Fruit fly (Drosophila melanogaster): ENCODE results near the gene Sap-r.

Sap-r gene

dm6 chr3R:30928634-30929033 is 39.8 kb upstream of the Sap-r start:
- no peak for TF ChIP-seq Sox15 (GFP tag; optimal IDR thresholded peaks at IDR 0.05)
- no peak for TF ChIP-seq eg (GFP tag; IDR thresholded peaks at IDR 0.05)
- no peak for TF ChIP-seq CG10669 (GFP tag; optimal IDR thresholded peaks at IDR 0.05)

- TF ChIP-seq CG34406 (GFP tag; optimal IDR thresholded peaks at IDR 0.05) (no peak), esn (GFP tag; optimal IDR thresholded peaks at IDR 0.05) (no peak), Hr39 (GFP tag; optimal IDR thresholded peaks at IDR 0.05) (no peak), fd85E (GFP tag; optimal IDR thresholded peaks at IDR 0.05) (no peak), Ets21C (GFP tag; optimal IDR thresholded peaks at IDR 0.05) (no peak), fd59A (GFP tag; optimal IDR thresholded peaks at IDR 0.05) (no peak), dac (GFP tag; optimal IDR thresholded peaks at IDR 0.05) (no peak), acj6 (GFP tag; optimal IDR thresholded peaks at IDR 0.05) (no peak), dsx (GFP tag; optimal IDR thresholded peaks at IDR 0.05; ENCODE audit: poor library complexity, severe bottlenecking) (no peak), CG11902 (GFP tag; optimal IDR thresholded peaks at IDR 0.05) (no peak), Sox102F (GFP tag; optimal IDR thresholded peaks at IDR 0.05) (no peak), Eip78C (GFP tag) (no peak), CG32006 (GFP tag; optimal IDR thresholded peaks at IDR 0.05) (no peak), ss (GFP tag; optimal IDR thresholded peaks at IDR 0.05) (no peak), Sox15 (GFP tag; optimal IDR thresholded peaks at IDR 0.05) (no peak)
Observed at dm6 chr3R:30926033-30926432, 37.2 kb upstream of the Sap-r start.

DNA sequence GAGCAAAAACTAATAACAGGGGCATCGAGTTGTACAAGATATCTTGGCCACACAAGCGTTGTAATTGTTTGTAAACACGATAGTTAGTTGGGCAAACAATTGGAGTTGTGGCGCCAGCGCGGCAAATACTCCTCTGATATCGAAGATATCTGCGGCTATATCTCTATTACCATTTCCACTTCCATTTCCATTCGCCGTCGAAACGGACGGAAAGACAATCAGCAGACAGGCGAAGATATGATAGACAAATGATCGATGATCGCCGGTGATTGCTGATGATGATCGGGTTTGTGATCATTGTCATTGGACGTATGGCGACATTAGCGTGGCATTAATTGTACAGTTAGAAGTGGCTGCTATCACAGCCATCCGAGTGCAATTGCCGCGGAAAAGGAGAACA is 36.6 kb upstream of the Sap-r start:
- TF ChIP-seq CG9139 (GFP tag; optimal IDR thresholded peaks at IDR 0.05) (no peak), fkh (GFP tag; optimal IDR thresholded peaks at IDR 0.05) (peak; percentile 45)

- no peak for TF ChIP-seq net (GFP tag; optimal IDR thresholded peaks at IDR 0.05)
- TF ChIP-seq CG4318 (GFP tag; optimal IDR thresholded peaks at IDR 0.05) = no peak
- TF ChIP-seq lz (GFP tag; optimal IDR thresholded peaks at IDR 0.05) = no peak
- no peak for TF ChIP-seq fkh (GFP tag; optimal IDR thresholded peaks at IDR 0.05)
- TF ChIP-seq CG3919 (GFP tag; optimal IDR thresholded peaks at IDR 0.05) = no peak
- no peak for TF ChIP-seq vri (GFP tag; optimal IDR thresholded peaks at IDR 0.05)
- no peak for TF ChIP-seq Hr4 (GFP tag; optimal IDR thresholded peaks at IDR 0.05)
- no peak for TF ChIP-seq CG10631 (GFP tag; optimal IDR thresholded peaks at IDR 0.05)
- TF ChIP-seq Lpt (GFP tag; optimal IDR thresholded peaks at IDR 0.05) = no peak
- TF ChIP-seq CG34406 (GFP tag; optimal IDR thresholded peaks at IDR 0.05) = no peak
- no peak for TF ChIP-seq Sox102F (GFP tag; optimal IDR thresholded peaks at IDR 0.05)
Observed at dm6 chr3R:30923581-30923980, 34.7 kb upstream of the Sap-r start.

dm6 chr3R:30922414-30922813 is 33.6 kb upstream of the Sap-r start:
- TF ChIP-seq CG9139 (GFP tag; optimal IDR thresholded peaks at IDR 0.05) (no peak), CG6792 (GFP tag; optimal IDR thresholded peaks at IDR 0.05) (no peak), CG34406 (GFP tag; optimal IDR thresholded peaks at IDR 0.05) (no peak), CG6163 (GFP tag; IDR thresholded peaks at IDR 0.05) (no peak), Eip78C (GFP tag) (no peak), Blimp-1 (GFP tag; optimal IDR thresholded peaks at IDR 0.05) (no peak), CG11762 (GFP tag; optimal IDR thresholded peaks at IDR 0.05; ENCODE audit: insufficient read depth) (no peak), CG4318 (GFP tag; optimal IDR thresholded peaks at IDR 0.05) (no peak), Ets21C (GFP tag; optimal IDR thresholded peaks at IDR 0.05) (no peak), CG10669 (GFP tag; optimal IDR thresholded peaks at IDR 0.05) (no peak), OdsH (GFP tag; optimal IDR thresholded peaks at IDR 0.05) (no peak), CG6808 (GFP tag; optimal IDR thresholded peaks at IDR 0.05) (no peak), CG8119 (GFP tag; IDR thresholded peaks at IDR 0.05) (no peak), CG16779 (tag; optimal IDR thresholded peaks at IDR 0.05) (no peak), CG6276 (GFP tag; optimal IDR thresholded peaks at IDR 0.05) (no peak), ss (GFP tag; optimal IDR thresholded peaks at IDR 0.05) (no peak), Gug (GFP tag; IDR thresholded peaks at IDR 0.05) (no peak), Hr39 (GFP tag; optimal IDR thresholded peaks at IDR 0.05) (no peak), fd85E (GFP tag; optimal IDR thresholded peaks at IDR 0.05) (no peak), CG11294 (GFP tag; IDR thresholded peaks at IDR 0.05) (no peak)

All from whole organism, prepupa.